Worm (Caenorhabditis elegans) whole organism, L3 larva: ENCODE measurements around the gene ZC190.8.
A peak's percentile ranks its signal among the peaks of the same experiment; 100 is the strongest.

ENCODE experiments used
- R02D3.7 ChIP-seq: fragments of 150-350 bp; optimal IDR thresholded peaks from 2 replicates; lab custom pipeline; 2014; ENCODE audit warnings: missing biosample characterization, missing genetic modification characterization
- ZK546.5 ChIP-seq: sonication (generic microtip); optimal IDR thresholded peaks from 2 replicates; lab custom pipeline; 2017; ENCODE audit warnings: missing biosample characterization, missing genetic modification characterization
- aly-2 ChIP-seq: fragments of 150-350 bp; optimal IDR thresholded peaks from 2 replicates; lab custom pipeline; 2014; ENCODE audit warnings: missing biosample characterization, missing genetic modification characterization
- ama-1 ChIP-seq: fragments of 150-350 bp; optimal IDR thresholded peaks from 2 replicates; lab custom pipeline; 2018
- ceh-16 ChIP-seq: sonication (generic microtip); optimal IDR thresholded peaks from 2 replicates; lab custom pipeline; 2017; ENCODE audit warnings: missing biosample characterization, missing genetic modification characterization
- ceh-28 ChIP-seq: fragments of 150-350 bp; optimal IDR thresholded peaks from 2 replicates; lab custom pipeline; 2014; ENCODE audit warnings: missing biosample characterization, missing genetic modification reagents, missing genetic modification characterization
- ceh-82 ChIP-seq: fragments of 150-350 bp; optimal IDR thresholded peaks from 2 replicates; lab custom pipeline; 2014; ENCODE audit warnings: missing biosample characterization, missing genetic modification characterization
- ceh-9 ChIP-seq: sonication (generic microtip); optimal IDR thresholded peaks from 2 replicates; lab custom pipeline; 2018; ENCODE audit warnings: missing biosample characterization, missing genetic modification characterization
- daf-12 ChIP-seq: fragments of 150-350 bp; optimal IDR thresholded peaks from 2 replicates; lab custom pipeline; 2014; ENCODE audit warnings: missing biosample characterization, missing genetic modification reagents, missing genetic modification characterization
- egl-27 ChIP-seq: sonication (generic microtip); optimal IDR thresholded peaks from 4 replicates; lab custom pipeline; 2017; ENCODE audit warnings: missing biosample characterization, missing genetic modification reagents, missing genetic modification characterization
- egl-5 ChIP-seq: fragments of 150-350 bp; optimal IDR thresholded peaks from 2 replicates; lab custom pipeline; 2017; ENCODE audit warnings: missing biosample characterization, missing genetic modification reagents, missing genetic modification characterization, inconsistent platforms
- elt-1 ChIP-seq: fragments of 150-350 bp; optimal IDR thresholded peaks from 2 replicates; lab custom pipeline; 2014; ENCODE audit warnings: missing biosample characterization, missing genetic modification characterization
- elt-2 ChIP-seq: sonication (generic microtip); optimal IDR thresholded peaks from 2 replicates; lab custom pipeline; 2016; ENCODE audit warnings: missing genetic modification reagents, mild to moderate bottlenecking, missing genetic modification characterization, missing compliant biosample characterization
- elt-3 ChIP-seq, 3 experiments: fragments of 150-350 bp in 1 of 3; sonication (generic microtip) in 2 of 3; optimal IDR thresholded peaks; 2 replicates in 2 of 3; 4 replicates in 1 of 3; lab custom pipeline; 2014 to 2017; ENCODE audit warnings: missing biosample characterization in 3 of 3, missing genetic modification characterization in 3 of 3
- eor-1 ChIP-seq, 2 experiments: fragments of 150-350 bp; optimal IDR thresholded peaks; 2 replicates each; lab custom pipeline; 2014 to 2018; ENCODE audit warnings: missing biosample characterization in 2 of 2, missing genetic modification characterization in 2 of 2
- fkh-10 ChIP-seq: sonication (generic microtip); optimal IDR thresholded peaks from 2 replicates; lab custom pipeline; 2017; ENCODE audit warnings: missing biosample characterization, missing genetic modification reagents, missing genetic modification characterization
- fkh-2 ChIP-seq: fragments of 150-350 bp; optimal IDR thresholded peaks from 2 replicates; lab custom pipeline; 2014; ENCODE audit warnings: missing biosample characterization, missing genetic modification reagents, missing genetic modification characterization
- fos-1 ChIP-seq: fragments of 150-350 bp; optimal IDR thresholded peaks from 2 replicates; lab custom pipeline; 2014; ENCODE audit warnings: missing biosample characterization, missing genetic modification characterization
- hmg-11 ChIP-seq: sonication (generic microtip); optimal IDR thresholded peaks from 2 replicates; lab custom pipeline; 2016; ENCODE audit warnings: missing genetic modification characterization, missing compliant biosample characterization
- jun-1 ChIP-seq: fragments of 150-350 bp; optimal IDR thresholded peaks from 2 replicates; lab custom pipeline; 2014; ENCODE audit warnings: missing biosample characterization, missing genetic modification reagents, missing genetic modification characterization
- lin-39 ChIP-seq: fragments of 150-350 bp; optimal IDR thresholded peaks from 2 replicates; lab custom pipeline; 2018; ENCODE audit warnings: missing biosample characterization, missing genetic modification reagents, missing genetic modification characterization
- lsy-12 ChIP-seq: sonication (generic microtip); optimal IDR thresholded peaks from 2 replicates; lab custom pipeline; 2016; ENCODE audit warnings: mild to moderate bottlenecking, missing genetic modification characterization, missing compliant biosample characterization
- mdl-1 ChIP-seq: fragments of 150-350 bp; optimal IDR thresholded peaks from 2 replicates; lab custom pipeline; 2014; ENCODE audit warnings: missing biosample characterization, missing genetic modification characterization
- mml-1 ChIP-seq: fragments of 150-350 bp; sonication (generic microtip); optimal IDR thresholded peaks from 3 replicates; lab custom pipeline; 2014; ENCODE audit warnings: missing biosample characterization, missing genetic modification characterization
- nfya-1 ChIP-seq: sonication (generic microtip); optimal IDR thresholded peaks from 2 replicates; lab custom pipeline; 2017; ENCODE audit warnings: missing genetic modification characterization, mild to moderate bottlenecking, missing compliant biosample characterization, antibody characterized with exemption, moderate library complexity; ENCODE audit not compliant: insufficient read depth
- nhr-11 ChIP-seq: fragments of 150-350 bp; optimal IDR thresholded peaks from 2 replicates; lab custom pipeline; 2014; ENCODE audit warnings: missing biosample characterization, missing genetic modification characterization
- nhr-12 ChIP-seq: fragments of 150-350 bp; optimal IDR thresholded peaks from 2 replicates; lab custom pipeline; 2014; ENCODE audit warnings: missing biosample characterization, missing genetic modification characterization
- nhr-23 ChIP-seq: fragments of 150-350 bp; optimal IDR thresholded peaks from 2 replicates; lab custom pipeline; 2014; ENCODE audit warnings: missing biosample characterization, missing genetic modification reagents, missing genetic modification characterization
- nhr-237 ChIP-seq: fragments of 150-350 bp; optimal IDR thresholded peaks from 2 replicates; lab custom pipeline; 2014; ENCODE audit warnings: missing biosample characterization, missing genetic modification characterization
- nhr-25 ChIP-seq: sonication (generic microtip); optimal IDR thresholded peaks from 2 replicates; lab custom pipeline; 2017; ENCODE audit warnings: missing biosample characterization, missing genetic modification characterization
- nhr-28 ChIP-seq: fragments of 150-350 bp; optimal IDR thresholded peaks from 2 replicates; lab custom pipeline; 2014; ENCODE audit warnings: missing biosample characterization, missing genetic modification characterization
- nhr-43 ChIP-seq: sonication (generic microtip); optimal IDR thresholded peaks from 2 replicates; lab custom pipeline; 2016; ENCODE audit warnings: mild to moderate bottlenecking, missing genetic modification characterization, missing compliant biosample characterization; ENCODE audit not compliant: poor library complexity, severe bottlenecking
- nhr-67 ChIP-seq: fragments of 150-350 bp; optimal IDR thresholded peaks from 2 replicates; lab custom pipeline; 2014; ENCODE audit warnings: missing biosample characterization, missing genetic modification characterization
- nhr-76 ChIP-seq: fragments of 150-350 bp; sonication (generic microtip); optimal IDR thresholded peaks from 5 replicates; lab custom pipeline; 2014; ENCODE audit warnings: missing biosample characterization, missing genetic modification characterization
- nhr-77 ChIP-seq: fragments of 150-350 bp; optimal IDR thresholded peaks from 2 replicates; lab custom pipeline; 2014; ENCODE audit warnings: missing biosample characterization, missing genetic modification characterization
- pha-4 ChIP-seq: fragments of 150-350 bp; optimal IDR thresholded peaks from 2 replicates; lab custom pipeline; 2014; ENCODE audit warnings: missing biosample characterization, missing genetic modification reagents, missing genetic modification characterization
- sea-2 ChIP-seq: fragments of 150-350 bp; sonication (generic microtip); optimal IDR thresholded peaks from 4 replicates; lab custom pipeline; 2014; ENCODE audit warnings: missing biosample characterization, missing genetic modification reagents, missing genetic modification characterization
- skn-1 ChIP-seq: fragments of 150-350 bp; optimal IDR thresholded peaks from 2 replicates; lab custom pipeline; 2014; ENCODE audit warnings: missing biosample characterization, missing genetic modification characterization
- snpc-4 ChIP-seq: fragments of 150-350 bp; optimal IDR thresholded peaks from 2 replicates; lab custom pipeline; 2014; ENCODE audit warnings: missing biosample characterization, missing genetic modification characterization
- tbx-2 ChIP-seq: sonication (generic microtip); optimal IDR thresholded peaks from 2 replicates; lab custom pipeline; 2016; ENCODE audit warnings: mild to moderate bottlenecking, missing genetic modification characterization, missing compliant biosample characterization
- unc-39 ChIP-seq: sonication (generic microtip); optimal IDR thresholded peaks from 4 replicates; lab custom pipeline; 2017; ENCODE audit warnings: missing biosample characterization, missing genetic modification characterization
- unc-62 ChIP-seq: fragments of 150-350 bp; sonication (generic microtip); optimal IDR thresholded peaks from 4 replicates; lab custom pipeline; 2014; ENCODE audit warnings: missing biosample characterization, missing genetic modification reagents, missing genetic modification characterization
- zag-1 ChIP-seq: fragments of 150-350 bp; optimal IDR thresholded peaks from 2 replicates; lab custom pipeline; 2014; ENCODE audit warnings: missing biosample characterization, missing genetic modification characterization
- ztf-11 ChIP-seq: fragments of 150-350 bp; optimal IDR thresholded peaks from 2 replicates; lab custom pipeline; 2014; ENCODE audit warnings: missing biosample characterization, missing genetic modification characterization
- ztf-4 ChIP-seq: fragments of 150-350 bp; optimal IDR thresholded peaks from 2 replicates; lab custom pipeline; 2014; ENCODE audit warnings: missing biosample characterization, missing genetic modification characterization

Gene ZC190.8

DNA sequence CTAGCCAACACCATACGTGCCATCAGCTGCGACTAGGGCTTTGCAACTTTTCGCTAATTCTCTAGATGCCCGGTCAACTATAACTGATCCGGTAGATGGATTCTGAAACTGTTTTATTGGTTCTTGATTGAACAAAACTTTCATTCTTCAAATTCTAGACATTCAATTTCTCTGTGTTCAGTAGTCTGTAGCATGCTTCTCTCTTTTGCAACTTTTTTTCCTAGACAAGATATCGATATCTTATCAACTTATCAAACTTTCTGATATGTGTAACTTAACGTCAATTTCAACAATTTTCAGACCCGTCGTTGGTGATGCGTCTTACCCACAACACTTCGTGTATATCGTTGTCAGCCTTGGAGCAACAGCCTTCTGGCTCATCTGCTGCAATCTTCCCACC, 21.8 kb downstream of the ZC190.8 start, which contains the start of gene ZC190.4:
TSS of gene ZC190.4 (plus strand) at position 301 of the 400 bp plus-strand sequence.
- TF ChIP-seq nhr-23 (no peak), nhr-76 (tag; lab: Kevin White, UChicago) (no peak), nfya-1 (tag; lab: Kevin White, UChicago) (no peak)
- TF ChIP-seq, all 47 proteins: peak for 0

DNA sequence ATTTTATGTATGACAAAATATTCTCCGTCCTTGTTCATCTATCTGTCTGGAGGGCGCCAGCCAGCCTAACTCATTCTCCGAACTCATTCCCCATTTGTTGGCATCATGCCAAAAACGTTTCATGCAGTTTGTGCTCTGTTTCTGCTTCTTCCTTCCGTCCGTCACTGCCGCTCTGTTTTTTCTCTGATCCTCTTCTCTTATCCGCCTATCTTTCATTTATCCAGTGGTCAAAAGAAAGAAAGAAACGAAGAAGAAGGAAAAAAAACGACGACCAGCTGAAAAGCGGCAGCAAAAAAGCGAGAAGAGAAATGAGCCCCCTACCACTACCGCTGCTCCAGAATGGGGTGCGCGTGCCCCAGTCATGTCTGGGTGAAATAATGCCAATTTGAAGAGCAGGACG, 24.6 kb downstream of the ZC190.8 start:
- peak; percentile 9 for TF ChIP-seq hmg-11 (tag; lab: Kevin White, UChicago)
- no peak for TF ChIP-seq ama-1 (lab: Kevin White, UChicago)
- TF ChIP-seq nfya-1 (tag; lab: Kevin White, UChicago): peak; percentile 56
- peak; percentile 66 for TF ChIP-seq tbx-2 (tag; lab: Kevin White, UChicago)
- TF ChIP-seq fkh-2 (tag; lab: Kevin White, UChicago): no peak
- TF ChIP-seq mml-1 (tag; lab: Kevin White, UChicago): no peak
- no peak for TF ChIP-seq aly-2 (tag; lab: Kevin White, UChicago)
- TF ChIP-seq skn-1 (tag; lab: Kevin White, UChicago): no peak
- no peak for TF ChIP-seq egl-27
- TF ChIP-seq lin-39 (tag; lab: Kevin White, UChicago): peak; percentile 66
- no peak for TF ChIP-seq zag-1 (tag; lab: Kevin White, UChicago)
- peak; percentile 15 for TF ChIP-seq snpc-4 (tag; lab: Kevin White, UChicago)
- TF ChIP-seq nhr-76 (tag; lab: Kevin White, UChicago): no peak

ce11 chrV:8662056-8663006, 25.3 kb downstream of the ZC190.8 start:
- no peak for TF ChIP-seq tbx-2 (tag; lab: Kevin White, UChicago)
- no peak for TF ChIP-seq elt-2 (tag; lab: Kevin White, UChicago)
- no peak for TF ChIP-seq elt-3 (tag; optimal IDR thresholded peaks at IDR 0.05; lab: Kevin White, UChicago)
- TF ChIP-seq ceh-28: no peak
- TF ChIP-seq elt-1 (tag; lab: Kevin White, UChicago): peak; percentile 46
- no peak for TF ChIP-seq mml-1 (tag; lab: Kevin White, UChicago)
- no peak for TF ChIP-seq egl-27
- TF ChIP-seq snpc-4 (tag; lab: Kevin White, UChicago): no peak
- TF ChIP-seq mdl-1 (tag; lab: Kevin White, UChicago): no peak
- no peak for TF ChIP-seq nhr-67 (tag; lab: Kevin White, UChicago)
- no peak for TF ChIP-seq nhr-76 (tag; lab: Kevin White, UChicago)
- TF ChIP-seq lsy-12 (tag; lab: Kevin White, UChicago): peak; percentile 36
- peak; percentile 57 for TF ChIP-seq nhr-23
- no peak for TF ChIP-seq egl-5 (tag; lab: Kevin White, UChicago)
- TF ChIP-seq nhr-77: no peak
- peak; percentile 54 for TF ChIP-seq nhr-43 (tag; lab: Kevin White, UChicago)
- TF ChIP-seq eor-1 (tag; optimal IDR thresholded peaks at IDR 0.05; lab: Kevin White, UChicago): no peak
- no peak for TF ChIP-seq hmg-11 (tag; lab: Kevin White, UChicago)
- TF ChIP-seq fkh-2 (tag; lab: Kevin White, UChicago): no peak
- no peak for TF ChIP-seq ama-1 (lab: Kevin White, UChicago)
- no peak for TF ChIP-seq ceh-82 (tag; lab: Kevin White, UChicago)
- TF ChIP-seq nhr-28 (tag; lab: Kevin White, UChicago): no peak
- no peak for TF ChIP-seq fos-1 (tag; lab: Kevin White, UChicago)
- TF ChIP-seq nhr-11 (tag; lab: Kevin White, UChicago): no peak
- TF ChIP-seq skn-1 (tag; lab: Kevin White, UChicago): no peak
- no peak for TF ChIP-seq sea-2 (GFP tag; lab: Kevin White, UChicago)
- TF ChIP-seq ceh-9: no peak
- TF ChIP-seq pha-4 (tag; lab: Kevin White, UChicago): no peak
- TF ChIP-seq nfya-1 (tag; lab: Kevin White, UChicago): peak; percentile 7
- no peak for TF ChIP-seq nhr-12
- peak; percentile 37 for TF ChIP-seq unc-62
- TF ChIP-seq unc-39 (tag; lab: Kevin White, UChicago): no peak
- TF ChIP-seq aly-2 (tag; lab: Kevin White, UChicago): no peak
- TF ChIP-seq fkh-10 (GFP tag; lab: Kevin White, UChicago): no peak
- TF ChIP-seq R02D3.7 (tag; lab: Kevin White, UChicago): no peak
- peak; percentile 93 for TF ChIP-seq nhr-25 (tag; lab: Kevin White, UChicago)
- no peak for TF ChIP-seq jun-1
- no peak for TF ChIP-seq ceh-16
- TF ChIP-seq zag-1 (tag; lab: Kevin White, UChicago): no peak
- no peak for TF ChIP-seq ztf-4 (tag; lab: Kevin White, UChicago)
- no peak for TF ChIP-seq ztf-11 (tag; lab: Kevin White, UChicago)
- no peak for TF ChIP-seq ZK546.5 (tag; lab: Kevin White, UChicago)
- TF ChIP-seq daf-12 (tag; lab: Kevin White, UChicago): no peak
- TF ChIP-seq nhr-237 (tag; lab: Kevin White, UChicago): no peak
- TF ChIP-seq lin-39 (tag; lab: Kevin White, UChicago): no peak
